Worm (Caenorhabditis elegans): ENCODE data around the gene F41H10.4.

ce11 chrIV:5339255-5339654 is 25.1 kb upstream of the F41H10.4 start, which contains the start of gene Y4C6B.2:
- TF ChIP-seq unc-39 (tag; optimal IDR thresholded peaks at IDR 0.05) (no peak), elt-3 (tag; optimal IDR thresholded peaks at IDR 0.05) (peak in 1 of 3 experiments; percentile 24), nhr-23 (tag; optimal IDR thresholded peaks at IDR 0.05) (no peak)
